5 worm cellular contexts compared by ENCODE assay signal in the genomic region with DNA sequence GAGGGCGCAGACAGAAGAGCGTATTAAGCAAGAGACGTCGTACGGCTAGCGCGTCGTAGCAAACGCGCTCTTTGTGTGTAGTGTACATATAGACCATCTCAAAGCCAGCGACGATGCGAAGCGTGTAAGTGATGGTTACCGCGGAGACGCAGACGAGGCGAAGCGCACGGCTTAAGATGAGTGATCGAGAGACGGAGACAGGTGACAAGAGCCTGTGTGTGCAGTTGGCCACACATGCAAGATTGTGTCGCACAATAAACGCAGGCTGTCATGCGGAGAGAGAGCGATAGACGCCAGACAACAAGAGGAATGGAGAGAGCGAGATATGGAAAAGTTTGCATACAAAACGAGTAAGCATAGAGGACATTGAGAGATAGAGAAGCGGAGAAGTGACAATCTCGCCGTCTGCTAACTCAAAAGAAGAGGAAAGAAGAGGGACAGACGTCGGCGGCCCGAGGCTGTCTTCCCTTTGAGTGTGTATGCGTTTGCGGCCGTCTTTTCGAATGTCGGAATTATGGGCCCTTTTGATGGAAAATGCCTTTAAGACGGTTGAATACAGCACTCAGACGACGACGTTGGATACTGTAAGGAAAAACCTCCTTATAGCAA.
TF ChIP-seq lines count a peak whose summit lies in the region.

No protein-coding gene starts in this region.

TF ChIP-seq in whole organism, L1 larva, 84 proteins besides CTCF, POLR2A, EP300 and RAD21 (continues in another document):
- TF ChIP-seq alr-1 (tag; optimal IDR thresholded peaks at IDR 0.05; lab: Kevin White, UChicago; ENCODE audit: borderline replicate concordance) (no peak), nhr-85 (tag; lab: Kevin White, UChicago) (peak; percentile 99), nhr-11 (tag; optimal IDR thresholded peaks at IDR 0.05; lab: Kevin White, UChicago) (peak; percentile 88), sup-37 (GFP tag; optimal IDR thresholded peaks at IDR 0.05; lab: Kevin White, UChicago) (peak; percentile 88), lir-3 (tag; optimal IDR thresholded peaks at IDR 0.05; lab: Kevin White, UChicago; ENCODE audit: poor library complexity) (peak; percentile 71), nhr-47 (tag; optimal IDR thresholded peaks at IDR 0.05; lab: Kevin White, UChicago) (peak; percentile 97), ama-1 (optimal IDR thresholded peaks at IDR 0.05; lab: Kevin White, UChicago) (peak; percentile 65), snu-23 (GFP tag; optimal IDR thresholded peaks at IDR 0.05; lab: Kevin White, UChicago) (peak; percentile 97), sox-4 (tag; optimal IDR thresholded peaks at IDR 0.05; lab: Kevin White, UChicago) (peak; percentile 94), efl-1 (optimal IDR thresholded peaks at IDR 0.05; lab: Kevin White, UChicago) (peak; percentile 92 to 99), efl-1 (GFP tag; optimal IDR thresholded peaks at IDR 0.05 in 1 of 2; lab: Kevin White, UChicago) (peak; percentile 38 to 93), lin-15B (tag; optimal IDR thresholded peaks at IDR 0.05; lab: Kevin White, UChicago) (no peak), lin-35 (GFP tag; optimal IDR thresholded peaks at IDR 0.05; lab: Kevin White, UChicago) (peak; percentile 53 to 68), ceh-90 (tag; optimal IDR thresholded peaks at IDR 0.05; lab: Kevin White, UChicago) (peak; percentile 32), egl-27 (tag; optimal IDR thresholded peaks at IDR 0.05; lab: Kevin White, UChicago) (peak in 1 of 2 experiments; percentile 73), nhr-71 (tag; optimal IDR thresholded peaks at IDR 0.05; lab: Kevin White, UChicago) (peak; percentile 99)

TF ChIP-seq in whole organism, L3 larva, 47 proteins besides CTCF, POLR2A, EP300 and RAD21 (continues in another document):
- TF ChIP-seq egl-5 (tag; optimal IDR thresholded peaks at IDR 0.05; lab: Kevin White, UChicago) (no peak), nhr-77 (tag; optimal IDR thresholded peaks at IDR 0.05; lab: Kevin White, UChicago) (no peak), nhr-67 (tag; optimal IDR thresholded peaks at IDR 0.05; lab: Kevin White, UChicago) (no peak), nhr-23 (tag; optimal IDR thresholded peaks at IDR 0.05; lab: Kevin White, UChicago) (peak; percentile 80), R02D3.7 (tag; optimal IDR thresholded peaks at IDR 0.05; lab: Kevin White, UChicago) (peak; percentile 51), pqm-1 (tag; optimal IDR thresholded peaks at IDR 0.05; lab: Kevin White, UChicago) (peak; percentile 5), elt-1 (tag; optimal IDR thresholded peaks at IDR 0.05; lab: Kevin White, UChicago) (peak; percentile 32), ceh-28 (tag; optimal IDR thresholded peaks at IDR 0.05; lab: Kevin White, UChicago) (peak; percentile 73), sea-2 (GFP tag; optimal IDR thresholded peaks at IDR 0.05; lab: Kevin White, UChicago) (no peak), snpc-4 (tag; optimal IDR thresholded peaks at IDR 0.05; lab: Kevin White, UChicago) (peak; percentile 51), lsy-12 (tag; optimal IDR thresholded peaks at IDR 0.05; lab: Kevin White, UChicago) (peak; percentile 85), nhr-43 (tag; optimal IDR thresholded peaks at IDR 0.05; lab: Kevin White, UChicago; ENCODE audit: poor library complexity, severe bottlenecking) (peak; percentile 70), skn-1 (tag; optimal IDR thresholded peaks at IDR 0.05; lab: Kevin White, UChicago) (no peak), ama-1 (optimal IDR thresholded peaks at IDR 0.05; lab: Kevin White, UChicago) (peak; percentile 62), zag-1 (tag; optimal IDR thresholded peaks at IDR 0.05; lab: Kevin White, UChicago) (peak; percentile 78), aly-2 (tag; optimal IDR thresholded peaks at IDR 0.05; lab: Kevin White, UChicago) (peak; percentile 54), tbx-2 (tag; optimal IDR thresholded peaks at IDR 0.05; lab: Kevin White, UChicago) (peak; percentile 82)

TF ChIP-seq in whole organism, early embryonic, 17 proteins besides CTCF, POLR2A, EP300 and RAD21:
- TF ChIP-seq pes-1 (GFP tag; IDR thresholded peaks at IDR 0.05; lab: Robert Waterston, UW) (0 out of 2 replicates have a peak, but pooled peaks have one; percentile 24), tbx-11 (GFP tag; IDR thresholded peaks at IDR 0.05; lab: Robert Waterston, UW) (no peak), flt-1 (GFP tag; IDR thresholded peaks at IDR 0.05; lab: Robert Waterston, UW) (no peak), scrt-1 (GFP tag; IDR thresholded peaks at IDR 0.05; lab: Robert Waterston, UW) (no peak), F13C5.2 (tag; optimal IDR thresholded peaks at IDR 0.05; lab: Kevin White, UChicago) (no peak), B0310.2 (tag; optimal IDR thresholded peaks at IDR 0.05; lab: Kevin White, UChicago) (peak; percentile 37)

TF ChIP-seq in whole organism, midembryonic, 9 proteins besides CTCF, POLR2A, EP300 and RAD21:
- peak; percentile 96 for TF ChIP-seq ztf-29 (GFP tag; IDR thresholded peaks at IDR 0.05; lab: Robert Waterston, UW)
- no peak for TF ChIP-seq ref-1 (GFP tag; conservative IDR thresholded peaks at IDR 0.05; lab: Robert Waterston, UW)
- peak; percentile 36 for TF ChIP-seq cog-1 (tag; optimal IDR thresholded peaks at IDR 0.05; lab: Kevin White, UChicago)
- TF ChIP-seq ztf-23 (GFP tag; IDR thresholded peaks at IDR 0.05; lab: Robert Waterston, UW): 0 out of 2 replicates have a peak, but pooled peaks have one; percentile 45
- TF ChIP-seq med-1 (GFP tag; optimal IDR thresholded peaks at IDR 0.05; lab: Kevin White, UChicago; ENCODE audit: insufficient read depth): no peak
- no peak for TF ChIP-seq T22C8.4 (GFP tag; IDR thresholded peaks at IDR 0.05; lab: Robert Waterston, UW)
- no peak for TF ChIP-seq flt-1 (GFP tag; IDR thresholded peaks at IDR 0.05; lab: Robert Waterston, UW)
- TF ChIP-seq klf-2 (GFP tag; conservative IDR thresholded peaks at IDR 0.05; lab: Robert Waterston, UW): no peak
TF ChIP-seq in whole organism, midembryonic: peak in this region for 3.

TF ChIP-seq in whole organism, young adult, 124 proteins besides CTCF, POLR2A, EP300 and RAD21 (continues in another document):
- TF ChIP-seq ceh-91 (GFP tag; IDR thresholded peaks at IDR 0.05; lab: Robert Waterston, UW) (no peak), gei-17 (GFP tag; optimal IDR thresholded peaks at IDR 0.05; lab: Kevin White, UChicago) (peak; percentile 89), dpff-1 (tag; optimal IDR thresholded peaks at IDR 0.05; lab: Kevin White, UChicago) (peak; percentile 60), attf-5 (GFP tag; optimal IDR thresholded peaks at IDR 0.05; lab: Kevin White, UChicago) (peak; percentile 34), dpl-1 (GFP tag; optimal IDR thresholded peaks at IDR 0.05; lab: Kevin White, UChicago) (no peak), ztf-3 (GFP tag; optimal IDR thresholded peaks at IDR 0.05; lab: Kevin White, UChicago) (peak; percentile 35), sdz-38 (tag; optimal IDR thresholded peaks at IDR 0.05; lab: Kevin White, UChicago) (no peak), egl-18 (GFP tag; IDR thresholded peaks at IDR 0.05; lab: Robert Waterston, UW) (peak; percentile 65; the same call in 1 of the 2 replicates), mcd-1 (GFP tag; IDR thresholded peaks at IDR 0.05; lab: Robert Waterston, UW) (peak; percentile 67), tlf-1 (GFP tag; optimal IDR thresholded peaks at IDR 0.05; lab: Kevin White, UChicago) (peak; percentile 60), K12H6.12 (tag; optimal IDR thresholded peaks at IDR 0.05; lab: Kevin White, UChicago) (peak; percentile 44), chd-7 (tag; optimal IDR thresholded peaks at IDR 0.05; lab: Kevin White, UChicago) (peak; percentile 86), lir-1 (GFP tag; conservative IDR thresholded peaks at IDR 0.05; lab: Robert Waterston, UW) (no peak), somi-1 (GFP tag; optimal IDR thresholded peaks at IDR 0.05; lab: Kevin White, UChicago) (peak; percentile 48), rpc-1 (optimal IDR thresholded peaks at IDR 0.05; lab: Kevin White, UChicago) (no peak), rpc-1 (tag; optimal IDR thresholded peaks at IDR 0.05; lab: Kevin White, UChicago) (no peak), egl-44 (GFP tag; IDR thresholded peaks at IDR 0.05; lab: Robert Waterston, UW) (peak; percentile 58; the same call in 1 of the 2 replicates), lin-40 (tag; optimal IDR thresholded peaks at IDR 0.05; lab: Kevin White, UChicago) (peak; percentile 96), let-526 (GFP tag; IDR thresholded peaks at IDR 0.05; lab: Robert Waterston, UW) (no peak), ceh-27 (GFP tag; optimal IDR thresholded peaks at IDR 0.05; lab: Kevin White, UChicago) (peak; percentile 1), repo-1 (tag; optimal IDR thresholded peaks at IDR 0.05; lab: Kevin White, UChicago) (peak; percentile 77), snpc-1.1 (tag; optimal IDR thresholded peaks at IDR 0.05; lab: Kevin White, UChicago; ENCODE audit: insufficient read depth) (no peak), lsl-1 (GFP tag; optimal IDR thresholded peaks at IDR 0.05; lab: Kevin White, UChicago) (no peak), ekl-4 (GFP tag; IDR thresholded peaks at IDR 0.05; lab: Robert Waterston, UW) (no peak; the same call in 1 of the 2 replicates), F37B4.10 (GFP tag; IDR thresholded peaks at IDR 0.05; lab: Robert Waterston, UW) (no peak), K11D2.4 (GFP tag; IDR thresholded peaks at IDR 0.05; lab: Robert Waterston, UW) (peak; percentile 56), ztf-22 (GFP tag; optimal IDR thresholded peaks at IDR 0.05; lab: Kevin White, UChicago) (peak; percentile 17), Y56A3A.18 (GFP tag; IDR thresholded peaks at IDR 0.05; lab: Robert Waterston, UW) (peak; percentile 46; the same call in 1 of the 2 replicates), let-607 (tag; optimal IDR thresholded peaks at IDR 0.05; lab: Kevin White, UChicago) (peak; percentile 44 to 82), fkh-3 (tag; optimal IDR thresholded peaks at IDR 0.05; lab: Kevin White, UChicago) (no peak), B0261.1 (tag; optimal IDR thresholded peaks at IDR 0.05; lab: Kevin White, UChicago) (no peak), ceh-58 (GFP tag; IDR thresholded peaks at IDR 0.05; lab: Robert Waterston, UW) (no peak), attf-3 (GFP tag; conservative IDR thresholded peaks at IDR 0.05; lab: Robert Waterston, UW) (no peak), nhr-27 (tag; optimal IDR thresholded peaks at IDR 0.05; lab: Kevin White, UChicago) (no peak), xnd-1 (tag; optimal IDR thresholded peaks at IDR 0.05; lab: Kevin White, UChicago) (no peak), aptf-3 (GFP tag; IDR thresholded peaks at IDR 0.05; lab: Robert Waterston, UW) (no peak), cebp-1 (GFP tag; IDR thresholded peaks at IDR 0.05; lab: Robert Waterston, UW) (0 out of 2 replicates have a peak, but pooled peaks have one; percentile 27), cebp-1 (tag; optimal IDR thresholded peaks at IDR 0.05; lab: Kevin White, UChicago) (peak; percentile 86), lin-26 (GFP tag; IDR thresholded peaks at IDR 0.05; lab: Robert Waterston, UW) (peak; percentile 21; the same call in 1 of the 2 replicates), nhr-120 (GFP tag; IDR thresholded peaks at IDR 0.05; lab: Robert Waterston, UW) (no peak), ztf-25 (GFP tag; IDR thresholded peaks at IDR 0.05; lab: Robert Waterston, UW) (no peak)

Comparison
In these comparisons a context has a peak if more than half of its experiments do, and no peak if none do; other contexts are left out.
1. Of the 8 proteins assayed by ChIP-seq in both whole organism, young adult and whole organism, L1 larva: peak only in whole organism, young adult: none; only in whole organism, L1 larva: dpl-1, efl-1 and nhr-90; in both: snpc-4; in neither: 2; mixed calls (peak in some experiments, not most) for 2.